1 fruit fly cellular context compared by ENCODE assay signal in the genomic region with DNA sequence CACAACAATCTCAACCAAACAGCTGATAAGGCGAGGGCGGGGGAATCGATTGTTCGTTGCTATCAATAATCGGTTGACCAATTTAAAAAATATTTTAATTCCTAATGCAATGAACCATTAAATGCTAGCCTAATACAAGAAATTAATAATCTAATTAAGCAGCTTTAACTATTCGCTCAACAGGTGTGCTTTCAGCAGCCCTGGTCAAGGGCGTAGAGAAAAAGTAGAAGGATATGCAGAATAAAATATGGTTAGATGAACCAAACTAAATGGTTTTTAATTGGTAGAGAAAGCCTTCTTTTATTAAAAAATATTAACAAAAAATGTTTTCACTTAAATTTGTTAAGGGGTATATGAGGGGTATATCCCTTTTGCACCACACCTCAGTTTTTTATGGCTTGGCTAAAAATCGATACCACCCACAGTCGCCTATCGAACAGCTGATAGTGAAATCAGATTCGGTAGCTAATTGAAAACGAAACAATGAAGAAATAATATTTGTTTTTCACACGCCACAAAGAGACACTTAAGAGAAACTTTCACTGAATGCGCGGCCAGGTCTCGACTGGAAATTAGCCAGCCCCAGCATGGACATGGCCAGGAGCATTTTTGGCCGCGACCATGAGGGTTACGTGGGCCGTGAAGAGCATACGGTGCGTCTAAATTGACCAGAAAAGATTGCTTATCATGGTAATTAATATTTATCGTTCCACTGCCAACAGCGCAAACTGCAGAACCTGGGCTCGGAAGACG.
TF ChIP-seq lines count a peak whose summit lies in the region.

TSS of gene SIDL (minus strand) at position 51 of the 753 bp plus-strand sequence.
TSS of gene CG12241 (plus strand) at position 433 of the 753 bp plus-strand sequence.

TF ChIP-seq in whole organism, embryonic, 481 proteins besides CTCF, POLR2A, EP300 and RAD21 (continued from another document):
- TF ChIP-seq lov (optimal IDR thresholded peaks at IDR 0.05; lab: Kevin White, UChicago) (no peak), lov (GFP tag; IDR thresholded peaks at IDR 0.05; lab: Robert Waterston, UW) (peak; percentile 88), gsb-n (tag; optimal IDR thresholded peaks at IDR 0.05; lab: Kevin White, UChicago) (no peak), bab2 (GFP tag; optimal IDR thresholded peaks at IDR 0.05; lab: Kevin White, UChicago) (peak; percentile 82), CG42726 (GFP tag; IDR thresholded peaks at IDR 0.05; lab: Robert Waterston, UW; ENCODE audit: partially characterized antibody) (no peak), CG16815 (GFP tag; optimal IDR thresholded peaks at IDR 0.05; lab: Kevin White, UChicago) (peak; percentile 25), Max (GFP tag; optimal IDR thresholded peaks at IDR 0.05; lab: Kevin White, UChicago) (peak; percentile 84), CG17802 (tag; optimal IDR thresholded peaks at IDR 0.05; lab: Kevin White, UChicago) (peak; percentile 42), CG12155 (GFP tag; optimal IDR thresholded peaks at IDR 0.05; lab: Kevin White, UChicago) (peak; percentile 60), CG7928 (GFP tag; optimal IDR thresholded peaks at IDR 0.05; lab: Kevin White, UChicago) (peak; percentile 85), CG17612 (GFP tag; IDR thresholded peaks at IDR 0.05; lab: Robert Waterston, UW) (peak; percentile 87), rib (GFP tag; IDR thresholded peaks at IDR 0.05; lab: Robert Waterston, UW) (peak; percentile 91), Hmr (GFP tag; optimal IDR thresholded peaks at IDR 0.05; lab: Kevin White, UChicago) (no peak), CG14050 (GFP tag; IDR thresholded peaks at IDR 0.05; lab: Robert Waterston, UW) (no peak), dimm (GFP tag; IDR thresholded peaks at IDR 0.05; lab: Robert Waterston, UW) (no peak), Doc3 (GFP tag; IDR thresholded peaks at IDR 0.05; lab: Robert Waterston, UW; ENCODE audit: partially characterized antibody) (no peak), Fer1 (GFP tag; optimal IDR thresholded peaks at IDR 0.05; lab: Kevin White, UChicago) (peak; percentile 79), CG33213 (GFP tag; optimal IDR thresholded peaks at IDR 0.05; lab: Kevin White, UChicago) (peak; percentile 59), crp (GFP tag; optimal IDR thresholded peaks at IDR 0.05; lab: Kevin White, UChicago) (peak; percentile 54 to 91), chinmo (GFP tag; IDR thresholded peaks at IDR 0.05; lab: Robert Waterston, UW; ENCODE audit: partially characterized antibody) (no peak), Dref (GFP tag; IDR thresholded peaks at IDR 0.05; lab: Robert Waterston, UW) (peak; percentile 68)
